Worm (Caenorhabditis elegans) whole organism, L2 larva: ENCODE data around the gene ets-10.

Experiments used
- C34F6.9 ChIP-seq: fragments of 150-350 bp; optimal IDR thresholded peaks from 2 replicates; lab custom pipeline; 2014; ENCODE audit warnings: missing biosample characterization, missing genetic modification characterization
- F13H6.1 ChIP-seq: sonication (generic microtip); optimal IDR thresholded peaks from 2 replicates; lab custom pipeline; 2016; ENCODE audit warnings: missing genetic modification characterization, missing compliant biosample characterization
- R02D3.7 ChIP-seq: fragments of 150-350 bp; optimal IDR thresholded peaks from 2 replicates; lab custom pipeline; 2014; ENCODE audit warnings: missing biosample characterization, missing genetic modification characterization
- Y55F3AM.14 ChIP-seq: fragments of 200-800 bp; sonication (Bioruptor generic); optimal IDR thresholded peaks from 2 replicates; lab custom pipeline; 2018; ENCODE audit warnings: mild to moderate bottlenecking, missing genetic modification characterization, missing compliant biosample characterization
- ZK546.5 ChIP-seq: sonication (generic microtip); optimal IDR thresholded peaks from 2 replicates; lab custom pipeline; 2017; ENCODE audit warnings: missing biosample characterization, missing genetic modification characterization
- alr-1 ChIP-seq: fragments of 150-350 bp; optimal IDR thresholded peaks from 2 replicates; lab custom pipeline; 2014; ENCODE audit warnings: missing biosample characterization, missing genetic modification characterization
- blmp-1 ChIP-seq: sonication (generic microtip); optimal IDR thresholded peaks from 2 replicates; lab custom pipeline; 2017; ENCODE audit warnings: missing genetic modification characterization, mild to moderate bottlenecking, missing compliant biosample characterization, antibody characterized with exemption, moderate library complexity; ENCODE audit not compliant: insufficient read depth
- crh-2 ChIP-seq: sonication (generic microtip); optimal IDR thresholded peaks from 2 replicates; lab custom pipeline; 2017; ENCODE audit warnings: missing biosample characterization, missing genetic modification characterization
- dmd-4 ChIP-seq: sonication (generic microtip); optimal IDR thresholded peaks from 2 replicates; lab custom pipeline; 2017; ENCODE audit warnings: missing biosample characterization, missing genetic modification characterization
- egl-27 ChIP-seq: sonication (generic microtip); optimal IDR thresholded peaks from 3 replicates; lab custom pipeline; 2017; ENCODE audit warnings: missing biosample characterization, missing genetic modification reagents, missing genetic modification characterization
- elt-1 ChIP-seq: fragments of 150-350 bp; optimal IDR thresholded peaks from 2 replicates; lab custom pipeline; 2014; ENCODE audit warnings: missing biosample characterization, missing genetic modification characterization
- fos-1 ChIP-seq: fragments of 150-350 bp; optimal IDR thresholded peaks from 2 replicates; lab custom pipeline; 2014; ENCODE audit warnings: missing biosample characterization, missing genetic modification characterization
- lin-11 ChIP-seq: fragments of 150-350 bp; sonication (generic microtip); optimal IDR thresholded peaks from 2 replicates; lab custom pipeline; 2014; ENCODE audit warnings: missing biosample characterization, missing genetic modification characterization, inconsistent platforms, mixed read lengths
- lin-13 ChIP-seq: fragments of 150-350 bp; optimal IDR thresholded peaks from 2 replicates; lab custom pipeline; 2014; ENCODE audit warnings: missing biosample characterization, missing genetic modification reagents, missing genetic modification characterization
- lin-39 ChIP-seq: fragments of 150-350 bp; optimal IDR thresholded peaks from 2 replicates; lab custom pipeline; 2014; ENCODE audit warnings: missing biosample characterization, missing genetic modification reagents, missing genetic modification characterization
- lsy-2 ChIP-seq, 2 experiments: fragments of 150-350 bp in 1 of 2; sonication (generic microtip) in 1 of 2; optimal IDR thresholded peaks; 2 replicates each; lab custom pipeline; 2014 to 2017; ENCODE audit warnings: missing biosample characterization in 2 of 2, missing genetic modification characterization in 2 of 2
- mab-5 ChIP-seq: fragments of 150-350 bp; optimal IDR thresholded peaks from 2 replicates; lab custom pipeline; 2014; ENCODE audit warnings: missing biosample characterization, missing genetic modification characterization
- mbf-1 ChIP-seq: sonication (generic microtip); optimal IDR thresholded peaks from 2 replicates; lab custom pipeline; 2017; ENCODE audit warnings: missing biosample characterization, missing genetic modification characterization
- mdl-1 ChIP-seq, 2 experiments: fragments of 150-350 bp in 1 of 2; sonication (generic microtip) in 1 of 2; optimal IDR thresholded peaks; 2 replicates each; lab custom pipeline; 2017; ENCODE audit warnings: missing biosample characterization in 2 of 2, missing genetic modification characterization in 2 of 2
- nhr-10 ChIP-seq: sonication (generic microtip); optimal IDR thresholded peaks from 2 replicates; lab custom pipeline; 2017; ENCODE audit warnings: missing biosample characterization, missing genetic modification characterization
- nhr-11 ChIP-seq: fragments of 150-350 bp; optimal IDR thresholded peaks from 2 replicates; lab custom pipeline; 2014; ENCODE audit warnings: missing biosample characterization, missing genetic modification characterization
- nhr-12 ChIP-seq: fragments of 150-350 bp; optimal IDR thresholded peaks from 2 replicates; lab custom pipeline; 2014; ENCODE audit warnings: missing biosample characterization, missing genetic modification characterization
- nhr-129 ChIP-seq: fragments of 150-350 bp; optimal IDR thresholded peaks from 2 replicates; lab custom pipeline; 2014; ENCODE audit warnings: missing biosample characterization, missing genetic modification characterization
- nhr-21 ChIP-seq: fragments of 150-350 bp; optimal IDR thresholded peaks from 2 replicates; lab custom pipeline; 2014; ENCODE audit warnings: missing biosample characterization, missing genetic modification characterization
- nhr-23 ChIP-seq: fragments of 150-350 bp; optimal IDR thresholded peaks from 2 replicates; lab custom pipeline; 2014; ENCODE audit warnings: missing biosample characterization, missing genetic modification reagents, missing genetic modification characterization
- nhr-6 ChIP-seq: fragments of 150-350 bp; optimal IDR thresholded peaks from 2 replicates; lab custom pipeline; 2014; ENCODE audit warnings: missing biosample characterization, missing genetic modification characterization
- sem-4 ChIP-seq: fragments of 150-350 bp; optimal IDR thresholded peaks from 2 replicates; lab custom pipeline; 2014; ENCODE audit warnings: missing biosample characterization, missing genetic modification reagents, missing genetic modification characterization
- skn-1 ChIP-seq: sonication (generic microtip); optimal IDR thresholded peaks from 2 replicates; lab custom pipeline; 2017; ENCODE audit warnings: missing biosample characterization, missing genetic modification characterization
- sma-9 ChIP-seq, 2 experiments: fragments of 150-350 bp in 1 of 2; sonication (generic microtip) in 1 of 2; optimal IDR thresholded peaks; 2 replicates each; lab custom pipeline; 2014 to 2016; ENCODE audit warnings: missing genetic modification characterization in 2 of 2, mild to moderate bottlenecking in 1 of 2, missing biosample characterization in 1 of 2, missing compliant biosample characterization in 1 of 2, missing genetic modification reagents in 1 of 2, moderate library complexity in 1 of 2
- unc-39 ChIP-seq: fragments of 150-350 bp; optimal IDR thresholded peaks from 2 replicates; lab custom pipeline; 2014; ENCODE audit warnings: missing biosample characterization, missing genetic modification characterization
- unc-55 ChIP-seq: fragments of 150-350 bp; sonication (generic microtip); optimal IDR thresholded peaks from 3 replicates; lab custom pipeline; 2014; ENCODE audit warnings: missing biosample characterization, missing genetic modification reagents, missing genetic modification characterization
- zag-1 ChIP-seq: fragments of 150-350 bp; optimal IDR thresholded peaks from 2 replicates; lab custom pipeline; 2014; ENCODE audit warnings: missing biosample characterization, missing genetic modification characterization
- ztf-1 ChIP-seq: fragments of 200-800 bp; sonication (Bioruptor generic); conservative IDR thresholded peaks from 2 replicates; pipeline ENCODE4 v1.3.6; 2022; ENCODE audit warnings: missing genetic modification characterization, missing compliant biosample characterization
- ztf-11 ChIP-seq: sonication (generic microtip); optimal IDR thresholded peaks from 2 replicates; lab custom pipeline; 2017; ENCODE audit warnings: missing biosample characterization, missing genetic modification characterization

The ets-10 gene

DNA sequence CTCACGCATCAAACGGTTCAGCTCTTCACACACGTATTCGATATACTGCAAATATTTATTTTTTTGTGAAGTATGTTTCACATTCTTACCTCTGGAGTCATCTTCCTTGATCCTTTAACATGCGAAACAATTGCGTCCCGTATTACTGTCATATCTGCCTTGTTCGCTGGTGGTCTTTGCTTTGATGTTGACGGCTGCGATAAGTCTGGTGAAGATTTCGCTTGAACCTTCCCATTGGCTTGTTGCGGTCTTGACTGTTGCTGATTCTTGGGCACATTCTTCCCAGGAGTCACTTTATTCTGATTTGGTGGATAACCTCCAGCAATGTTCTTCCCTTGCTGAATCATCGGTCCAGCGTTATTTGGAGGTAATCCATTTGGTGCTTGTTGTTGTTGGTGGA is 19.2 kb downstream of the ets-10 start:
- TF ChIP-seq elt-1 (no peak), mdl-1 (tag; optimal IDR thresholded peaks at IDR 0.05; lab: Kevin White, UChicago) (no peak), nhr-21 (tag; lab: Kevin White, UChicago) (no peak), nhr-12 (no peak), mab-5 (no peak), nhr-23 (tag; lab: Kevin White, UChicago) (no peak), nhr-10 (tag; lab: Kevin White, UChicago) (no peak), lin-11 (tag; lab: Kevin White, UChicago) (no peak), ZK546.5 (no peak), ztf-11 (tag; lab: Kevin White, UChicago) (no peak)
- TF ChIP-seq, all 48 proteins: peak for 0

DNA sequence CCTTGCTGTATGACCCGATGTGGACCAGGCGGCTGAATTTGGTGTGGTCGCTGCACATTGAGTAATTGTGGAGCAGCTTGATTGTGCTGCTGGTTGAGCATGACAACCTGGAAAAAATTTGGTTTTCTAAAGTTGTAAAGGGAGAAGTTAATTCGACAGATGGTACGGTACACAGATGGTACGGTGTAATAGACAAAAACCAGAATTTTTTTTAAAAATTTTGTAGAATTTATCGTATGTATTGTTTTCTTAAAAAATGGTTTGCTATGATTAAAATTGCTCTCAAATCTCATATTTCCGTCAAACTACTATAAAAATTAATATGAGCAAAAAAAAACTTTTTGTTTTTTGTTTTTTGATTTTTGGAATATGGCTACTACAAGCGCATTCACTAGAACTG is 22.9 kb downstream of the ets-10 start, which contains the start of gene pqn-15:
TSS of gene pqn-15 (minus strand) at position 101 of the 400 bp plus-strand sequence.
- TF ChIP-seq unc-39 (tag; lab: Kevin White, UChicago) (no peak), alr-1 (no peak), nhr-11 (tag; lab: Kevin White, UChicago) (no peak), zag-1 (tag; lab: Kevin White, UChicago) (no peak), lin-39 (tag; lab: Kevin White, UChicago) (no peak), egl-27 (tag; lab: Kevin White, UChicago) (no peak), R02D3.7 (tag; lab: Kevin White, UChicago) (no peak), dmd-4 (no peak), F13H6.1 (tag; lab: Kevin White, UChicago) (no peak)

ce11 chrX:4307559-4308005 is 23.6 kb downstream of the ets-10 start:
- TF ChIP-seq sma-9 (GFP tag; optimal IDR thresholded peaks at IDR 0.05; lab: Kevin White, UChicago), result peak; percentile 37
- TF ChIP-seq sma-9 (tag; optimal IDR thresholded peaks at IDR 0.05; lab: Kevin White, UChicago), result no peak
- TF ChIP-seq lin-13 (GFP tag; lab: Kevin White, UChicago), result peak; percentile 8
- TF ChIP-seq F13H6.1 (tag; lab: Kevin White, UChicago), result peak; percentile 39
- TF ChIP-seq sem-4, result no peak
- peak; percentile 51 for TF ChIP-seq C34F6.9 (tag; lab: Kevin White, UChicago)
- peak; percentile 51 for TF ChIP-seq unc-55
- peak; percentile 4 for TF ChIP-seq nhr-129 (tag; lab: Kevin White, UChicago)
- TF ChIP-seq nhr-6 (tag; lab: Kevin White, UChicago), result no peak
- peak; percentile 38 for TF ChIP-seq crh-2 (tag; lab: Kevin White, UChicago)
- TF ChIP-seq fos-1 (tag; lab: Kevin White, UChicago), result peak; percentile 15

- no peak for TF ChIP-seq lsy-2 (tag; optimal IDR thresholded peaks at IDR 0.05; lab: Kevin White, UChicago)
- no peak for TF ChIP-seq mbf-1 (tag; lab: Kevin White, UChicago)
- TF ChIP-seq elt-1, result no peak
Measured at ce11 chrX:4311668-4312067, 27.7 kb downstream of the ets-10 start, which contains the start of gene C52B9.8. Gene C52B9.8 (minus strand): TSS chrX:4311768.

DNA sequence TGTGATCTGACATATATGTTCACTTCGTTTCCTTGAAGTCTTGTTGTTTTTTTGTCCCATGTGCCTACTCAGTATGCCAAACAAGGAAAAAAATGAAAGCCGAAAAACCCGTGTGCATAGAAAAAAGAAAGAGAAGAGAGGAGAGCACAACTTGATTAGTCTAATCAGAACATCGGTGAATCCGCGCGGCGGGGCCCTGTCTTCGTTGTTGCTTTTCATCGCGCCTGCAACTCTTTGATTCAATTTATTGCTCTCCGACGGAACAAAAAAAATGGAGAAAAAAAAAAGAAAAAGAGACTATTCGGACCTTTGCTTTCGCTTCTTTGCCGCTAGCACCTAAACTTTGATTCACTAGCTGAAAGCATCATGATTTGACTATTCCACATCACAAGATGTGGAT is 30.9 kb downstream of the ets-10 start:
- TF ChIP-seq Y55F3AM.14 (no peak), fos-1 (tag; lab: Kevin White, UChicago) (no peak), ztf-1 (no peak), zag-1 (tag; lab: Kevin White, UChicago) (no peak), sem-4 (peak; percentile 5)

DNA sequence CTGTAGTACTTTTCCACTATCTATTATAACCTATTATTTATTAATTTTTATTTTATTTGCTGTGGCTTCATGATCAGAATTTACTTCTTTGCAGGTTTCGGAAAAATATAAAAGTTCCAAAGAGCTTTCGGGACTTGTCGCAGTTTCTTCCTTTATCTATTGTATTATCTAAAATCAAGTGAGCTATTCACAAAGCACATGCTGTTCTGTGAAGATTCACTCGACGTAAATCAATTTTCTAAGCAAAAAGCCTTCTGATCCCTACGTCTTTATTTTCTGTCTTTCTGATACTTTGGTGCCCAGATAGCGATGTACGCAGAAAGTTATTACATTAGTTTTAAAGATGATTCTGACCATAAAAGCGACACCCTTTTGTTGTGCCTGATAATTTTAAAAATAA is 33.1 kb downstream of the ets-10 start:
- TF ChIP-seq sma-9 (GFP tag; optimal IDR thresholded peaks at IDR 0.05; lab: Kevin White, UChicago) (peak; percentile 20), sma-9 (tag; optimal IDR thresholded peaks at IDR 0.05; lab: Kevin White, UChicago) (no peak), elt-1 (no peak), blmp-1 (tag; lab: Kevin White, UChicago) (no peak), skn-1 (no peak), egl-27 (tag; lab: Kevin White, UChicago) (no peak), lsy-2 (tag; optimal IDR thresholded peaks at IDR 0.05; lab: Kevin White, UChicago) (no peak), mbf-1 (tag; lab: Kevin White, UChicago) (no peak)
